Worm (Caenorhabditis elegans): Measurements from ENCODE around the gene F44A2.3.
A peak's percentile ranks its signal among the peaks of the same experiment; 100 is the strongest.

Gene F44A2.3

DNA sequence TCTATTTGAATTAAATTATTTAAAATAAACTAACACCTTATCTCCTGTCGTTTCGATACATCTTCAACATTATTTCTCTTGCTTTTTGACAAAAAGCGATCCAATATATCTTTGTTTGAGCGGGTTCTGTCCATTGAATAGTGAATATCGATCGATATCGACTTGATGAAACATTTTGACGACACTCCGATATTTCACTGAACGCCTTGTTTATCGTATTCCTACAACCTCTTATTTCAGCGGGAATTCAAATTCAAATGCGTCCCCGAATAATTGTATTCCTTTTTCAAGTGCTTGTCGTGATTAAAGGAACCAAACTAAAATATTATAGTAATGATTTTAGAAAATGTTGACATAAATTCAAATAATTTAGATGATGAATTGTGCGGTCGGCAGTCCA, 41.6 kb downstream of the F44A2.3 start, which contains the start of the genes K07B1.7 and try-5 (continued):
- TF ChIP-seq duxl-1 (tag; optimal IDR thresholded peaks at IDR 0.05; ENCODE audit: poor library complexity) (no peak), zfp-2 (tag; optimal IDR thresholded peaks at IDR 0.05) (no peak), lin-13 (GFP tag; optimal IDR thresholded peaks at IDR 0.05) (no peak), dmd-9 (GFP tag; IDR thresholded peaks at IDR 0.05) (no peak), nhr-42 (GFP tag; IDR thresholded peaks at IDR 0.05) (no peak), F10B5.3 (tag; optimal IDR thresholded peaks at IDR 0.05) (no peak), nhr-111 (GFP tag; optimal IDR thresholded peaks at IDR 0.05) (no peak), Y48G9A.11 (GFP tag; IDR thresholded peaks at IDR 0.05) (peak; percentile 93), snpc-1.2 (GFP tag; IDR thresholded peaks at IDR 0.05) (no peak), nhr-237 (tag; optimal IDR thresholded peaks at IDR 0.05) (no peak), nhr-28 (tag; optimal IDR thresholded peaks at IDR 0.05) (peak; percentile 29), F49E8.2 (tag; optimal IDR thresholded peaks at IDR 0.05; ENCODE audit: borderline replicate concordance) (no peak), daf-12 (tag; optimal IDR thresholded peaks at IDR 0.05) (no peak)

ce11 chrV:9349687-9350086, 44.5 kb downstream of the F44A2.3 start, which contains the start of gene srx-47:
Gene srx-47 (plus strand): TSS chrV:9349987.
- TF ChIP-seq nhr-102 (tag; optimal IDR thresholded peaks at IDR 0.05) = no peak
- TF ChIP-seq ceh-62 (tag; optimal IDR thresholded peaks at IDR 0.05) = no peak
- TF ChIP-seq dmd-9 (GFP tag; IDR thresholded peaks at IDR 0.05) = no peak
- no peak for TF ChIP-seq daf-16 (GFP tag; optimal IDR thresholded peaks at IDR 0.05)
- no peak for TF ChIP-seq daf-16 (tag; optimal IDR thresholded peaks at IDR 0.05)
- no peak for TF ChIP-seq hlh-11 (tag; optimal IDR thresholded peaks at IDR 0.05)
- no peak for TF ChIP-seq mxl-3 (GFP tag; optimal IDR thresholded peaks at IDR 0.05)
- TF ChIP-seq skn-1 (tag; optimal IDR thresholded peaks at IDR 0.05) = no peak
- TF ChIP-seq zag-1 (tag; optimal IDR thresholded peaks at IDR 0.05) = no peak
- no peak for TF ChIP-seq ceh-20 (GFP tag; IDR thresholded peaks at IDR 0.05)
- TF ChIP-seq zfp-2 (tag; optimal IDR thresholded peaks at IDR 0.05) = no peak
- TF ChIP-seq ctbp-1 (GFP tag; IDR thresholded peaks at IDR 0.05) = no peak
- no peak for TF ChIP-seq dmd-8 (GFP tag; IDR thresholded peaks at IDR 0.05)
- no peak for TF ChIP-seq daf-12 (tag; optimal IDR thresholded peaks at IDR 0.05)
- no peak for TF ChIP-seq nhr-11 (tag; optimal IDR thresholded peaks at IDR 0.05)
- TF ChIP-seq jun-1 (tag; optimal IDR thresholded peaks at IDR 0.05) = no peak
- no peak for TF ChIP-seq snpc-4 (tag; optimal IDR thresholded peaks at IDR 0.05)
- TF ChIP-seq zip-2 (tag; optimal IDR thresholded peaks at IDR 0.05) = no peak
- no peak for TF ChIP-seq hif-1 (tag; optimal IDR thresholded peaks at IDR 0.05)
- no peak for TF ChIP-seq mxl-2 (GFP tag; conservative IDR thresholded peaks at IDR 0.05)

ce11 chrV:9352947-9353346, 47.7 kb downstream of the F44A2.3 start, which contains the start of gene srx-46:
Gene srx-46 (plus strand): TSS chrV:9353247.
- no peak for TF ChIP-seq aly-2 (tag; optimal IDR thresholded peaks at IDR 0.05)
- TF ChIP-seq ceh-82 (tag; optimal IDR thresholded peaks at IDR 0.05) = no peak
- TF ChIP-seq lin-15B (tag; optimal IDR thresholded peaks at IDR 0.05) = no peak
- TF ChIP-seq ztf-11 (tag; optimal IDR thresholded peaks at IDR 0.05) = no peak
- TF ChIP-seq spr-1 (tag; optimal IDR thresholded peaks at IDR 0.05) = no peak
- no peak for TF ChIP-seq mep-1 (tag; optimal IDR thresholded peaks at IDR 0.05)
- TF ChIP-seq mxl-3 (GFP tag; optimal IDR thresholded peaks at IDR 0.05) = no peak
- no peak for TF ChIP-seq spr-3 (GFP tag; optimal IDR thresholded peaks at IDR 0.05)
- TF ChIP-seq gei-8 (GFP tag; optimal IDR thresholded peaks at IDR 0.05) = no peak
- TF ChIP-seq ZK337.2 (GFP tag; IDR thresholded peaks at IDR 0.05) = no peak
- no peak for TF ChIP-seq ZK546.5 (tag; optimal IDR thresholded peaks at IDR 0.05)
- TF ChIP-seq ama-1 (optimal IDR thresholded peaks at IDR 0.05) = no peak
- no peak for TF ChIP-seq zip-11 (GFP tag; IDR thresholded peaks at IDR 0.05)
- no peak for TF ChIP-seq unc-130 (GFP tag; optimal IDR thresholded peaks at IDR 0.05)
- no peak for TF ChIP-seq hlh-30 (tag; optimal IDR thresholded peaks at IDR 0.05; ENCODE audit: insufficient read depth)
- no peak for TF ChIP-seq skn-1 (tag; optimal IDR thresholded peaks at IDR 0.05)
- no peak for TF ChIP-seq dve-1 (tag; optimal IDR thresholded peaks at IDR 0.05; ENCODE audit: insufficient read depth)
- TF ChIP-seq nhr-11 (tag; optimal IDR thresholded peaks at IDR 0.05) = no peak
- TF ChIP-seq ceh-62 (tag; optimal IDR thresholded peaks at IDR 0.05) = no peak
- TF ChIP-seq egl-27 (tag; optimal IDR thresholded peaks at IDR 0.05) = no peak
